Worm (Caenorhabditis elegans): ENCODE measurements around the gene rab-6.1.

ce11 chrIII:8961993-8962392 lies 43.8 kb downstream of the rab-6.1 start, which contains the start of gene grl-25:
- TF ChIP-seq ZK337.2 (GFP tag; IDR thresholded peaks at IDR 0.05) (no peak), mdl-1 (tag; optimal IDR thresholded peaks at IDR 0.05) (no peak), ztf-11 (tag; optimal IDR thresholded peaks at IDR 0.05) (no peak), ama-1 (optimal IDR thresholded peaks at IDR 0.05) (no peak), skn-1 (tag; optimal IDR thresholded peaks at IDR 0.05) (no peak)

All from whole organism, L4 larva.